Worm (Caenorhabditis elegans) whole organism, L1 larva: ENCODE data around the gene pygl-1.

ENCODE experiments used
- ceh-8 ChIP-seq: fragments of 200-800 bp; sonication (Bioruptor generic); optimal IDR thresholded peaks from 2 replicates; lab custom pipeline; 2018; ENCODE audit warnings: mild to moderate bottlenecking, missing genetic modification characterization, moderate library complexity, missing compliant biosample characterization
- dpl-1 ChIP-seq, 3 experiments: fragments of 150-350 bp in 2 of 3; sonication (generic microtip) in 1 of 3; optimal IDR thresholded peaks; 2 replicates each; lab custom pipeline; 2014 to 2017; ENCODE audit warnings: missing biosample characterization in 3 of 3, missing genetic modification characterization in 3 of 3, missing genetic modification reagents in 3 of 3
- elt-2 ChIP-seq: sonication (generic microtip); optimal IDR thresholded peaks from 2 replicates; lab custom pipeline; 2016; ENCODE audit warnings: missing genetic modification characterization, mild to moderate bottlenecking, inconsistent platforms, missing compliant biosample characterization, missing genetic modification reagents
- fkh-10 ChIP-seq: sonication (generic microtip); optimal IDR thresholded peaks from 2 replicates; lab custom pipeline; 2017; ENCODE audit warnings: missing biosample characterization, missing genetic modification reagents, missing genetic modification characterization
- lin-13 ChIP-seq: fragments of 150-350 bp; optimal IDR thresholded peaks from 2 replicates; lab custom pipeline; 2014; ENCODE audit warnings: missing biosample characterization, missing genetic modification reagents, missing genetic modification characterization
- lir-3 ChIP-seq: sonication (generic microtip); optimal IDR thresholded peaks from 2 replicates; lab custom pipeline; 2016; ENCODE audit warnings: mild to moderate bottlenecking, missing genetic modification characterization, moderate library complexity, missing compliant biosample characterization; ENCODE audit not compliant: poor library complexity
- mef-2 ChIP-seq: fragments of 150-350 bp; optimal IDR thresholded peaks from 2 replicates; lab custom pipeline; 2014; ENCODE audit warnings: missing biosample characterization, missing genetic modification characterization
- nhr-19 ChIP-seq: fragments of 200-800 bp; sonication (Bioruptor generic); conservative IDR thresholded peaks from 2 replicates; pipeline ENCODE4 v1.3.6; 2022; ENCODE audit warnings: missing genetic modification characterization, missing compliant biosample characterization
- nhr-28 ChIP-seq: fragments of 150-350 bp; optimal IDR thresholded peaks from 2 replicates; lab custom pipeline; 2014; ENCODE audit warnings: missing biosample characterization, missing genetic modification characterization
- snpc-4 ChIP-seq: fragments of 150-350 bp; optimal IDR thresholded peaks from 2 replicates; lab custom pipeline; 2014; ENCODE audit warnings: missing biosample characterization, missing genetic modification characterization
- zag-1 ChIP-seq: fragments of 150-350 bp; optimal IDR thresholded peaks from 2 replicates; lab custom pipeline; 2014; ENCODE audit warnings: missing biosample characterization, missing genetic modification characterization
- ztf-4 ChIP-seq: fragments of 150-350 bp; optimal IDR thresholded peaks from 2 replicates; lab custom pipeline; 2014; ENCODE audit warnings: missing biosample characterization, missing genetic modification characterization

- no peak for TF ChIP-seq zag-1
- no peak for TF ChIP-seq mef-2
- no peak for TF ChIP-seq lir-3 (tag; lab: Kevin White, UChicago)
- no peak for TF ChIP-seq ceh-8 (GFP tag; lab: Kevin White, UChicago)
- no peak for TF ChIP-seq lin-13 (GFP tag; lab: Kevin White, UChicago)
- no peak for TF ChIP-seq nhr-28 (tag; lab: Kevin White, UChicago)
- no peak for TF ChIP-seq dpl-1 (GFP tag; optimal IDR thresholded peaks at IDR 0.05; lab: Kevin White, UChicago)
- no peak for TF ChIP-seq nhr-19
- no peak for TF ChIP-seq ztf-4 (tag; lab: Kevin White, UChicago)
- no peak for TF ChIP-seq fkh-10 (GFP tag; lab: Kevin White, UChicago)
- TF ChIP-seq elt-2 (tag; lab: Kevin White, UChicago) = no peak
- TF ChIP-seq snpc-4 (tag; lab: Kevin White, UChicago) = no peak
These were observed 4.8 kb downstream of the pygl-1 start for ce11 chrV:3583622-3584021.
